Worm (Caenorhabditis elegans) whole organism, mixed stage, embryonic: ENCODE results near the gene F46G10.1.
A peak's percentile ranks its signal among the peaks of the same experiment; 100 is the strongest.

Source experiments
- M03D4.4 ChIP-seq: sonication (generic microtip); optimal IDR thresholded peaks from 2 replicates; lab custom pipeline; 2017; ENCODE audit warnings: mild to moderate bottlenecking, missing genetic modification characterization, missing compliant biosample characterization
- bed-3 ChIP-seq: fragments of 200-800 bp; sonication (Bioruptor generic); optimal IDR thresholded peaks from 3 replicates; lab custom pipeline; 2018; ENCODE audit warnings: mild to moderate bottlenecking, missing genetic modification characterization, moderate library complexity, missing compliant biosample characterization
- ceh-39 ChIP-seq: fragments of 150-350 bp; optimal IDR thresholded peaks from 2 replicates; lab custom pipeline; 2014; ENCODE audit warnings: missing biosample characterization, missing genetic modification characterization
- ceh-43 ChIP-seq: fragments of 200-800 bp; sonication (Bioruptor generic); optimal IDR thresholded peaks from 2 replicates; lab custom pipeline; 2018; ENCODE audit warnings: mild to moderate bottlenecking, missing genetic modification characterization, moderate library complexity, missing compliant biosample characterization
- ceh-83 ChIP-seq: fragments of 200-800 bp; sonication (Bioruptor generic); optimal IDR thresholded peaks from 2 replicates; lab custom pipeline; 2018; ENCODE audit warnings: mild to moderate bottlenecking, missing genetic modification characterization, missing compliant biosample characterization
- cnd-1 ChIP-seq: fragments of 200-800 bp; sonication (Bioruptor generic); optimal IDR thresholded peaks from 2 replicates; lab custom pipeline; 2018; ENCODE audit warnings: mild to moderate bottlenecking, missing genetic modification characterization, missing compliant biosample characterization
- drap-1 ChIP-seq: fragments of 200-800 bp; sonication (Bioruptor generic); optimal IDR thresholded peaks from 3 replicates; lab custom pipeline; 2018; ENCODE audit warnings: mild to moderate bottlenecking, missing genetic modification characterization, missing compliant biosample characterization
- elt-1 ChIP-seq: sonication (generic microtip); optimal IDR thresholded peaks from 2 replicates; lab custom pipeline; 2017; ENCODE audit warnings: missing genetic modification characterization, mild to moderate bottlenecking, missing compliant biosample characterization, antibody characterized with exemption, moderate library complexity, borderline replicate concordance; ENCODE audit not compliant: insufficient read depth
- elt-3 ChIP-seq: fragments of 150-350 bp; optimal IDR thresholded peaks from 2 replicates; lab custom pipeline; 2014; ENCODE audit warnings: missing biosample characterization, missing genetic modification characterization
- flh-1 ChIP-seq: fragments of 200-800 bp; sonication (Bioruptor generic); optimal IDR thresholded peaks from 2 replicates; lab custom pipeline; 2018; ENCODE audit warnings: mild to moderate bottlenecking, missing genetic modification characterization, moderate library complexity, missing compliant biosample characterization
- ham-2 ChIP-seq: fragments of 200-800 bp; sonication (Bioruptor generic); optimal IDR thresholded peaks from 2 replicates; lab custom pipeline; 2018; ENCODE audit warnings: mild to moderate bottlenecking, missing genetic modification characterization, missing compliant biosample characterization
- hlh-1 ChIP-seq: fragments of 150-350 bp; optimal IDR thresholded peaks from 2 replicates; lab custom pipeline; 2014; ENCODE audit warnings: missing biosample characterization, missing genetic modification reagents, missing genetic modification characterization
- lin-13 ChIP-seq: fragments of 150-350 bp; optimal IDR thresholded peaks from 2 replicates; lab custom pipeline; 2014; ENCODE audit warnings: missing biosample characterization, missing genetic modification characterization
- lin-32 ChIP-seq: fragments of 200-800 bp; sonication (Bioruptor generic); optimal IDR thresholded peaks from 2 replicates; lab custom pipeline; 2018; ENCODE audit warnings: mild to moderate bottlenecking, missing genetic modification characterization, missing compliant biosample characterization
- lsy-2 ChIP-seq: fragments of 150-350 bp; optimal IDR thresholded peaks from 2 replicates; lab custom pipeline; 2014; ENCODE audit warnings: missing biosample characterization, missing genetic modification characterization
- mab-5 ChIP-seq: fragments of 150-350 bp; optimal IDR thresholded peaks from 2 replicates; lab custom pipeline; 2014; ENCODE audit warnings: missing biosample characterization, missing genetic modification characterization
- mls-2 ChIP-seq: sonication (generic microtip); optimal IDR thresholded peaks from 2 replicates; lab custom pipeline; 2016; ENCODE audit warnings: mild to moderate bottlenecking, missing genetic modification characterization, moderate library complexity, missing compliant biosample characterization
- nhr-12 ChIP-seq: fragments of 150-350 bp; optimal IDR thresholded peaks from 2 replicates; lab custom pipeline; 2014; ENCODE audit warnings: missing biosample characterization, missing genetic modification characterization
- nhr-2 ChIP-seq: fragments of 150-350 bp; optimal IDR thresholded peaks from 2 replicates; lab custom pipeline; 2014; ENCODE audit warnings: missing biosample characterization, missing genetic modification characterization
- nhr-237 ChIP-seq: fragments of 150-350 bp; optimal IDR thresholded peaks from 2 replicates; lab custom pipeline; 2014; ENCODE audit warnings: missing biosample characterization, missing genetic modification characterization
- nhr-28 ChIP-seq: fragments of 150-350 bp; optimal IDR thresholded peaks from 2 replicates; lab custom pipeline; 2014; ENCODE audit warnings: missing biosample characterization, missing genetic modification characterization
- nhr-76 ChIP-seq: sonication (generic microtip); optimal IDR thresholded peaks from 2 replicates; lab custom pipeline; 2017; ENCODE audit warnings: missing biosample characterization, missing genetic modification characterization
- pha-4 ChIP-seq: fragments of 150-350 bp; optimal IDR thresholded peaks from 2 replicates; lab custom pipeline; 2018; ENCODE audit warnings: missing biosample characterization, missing genetic modification reagents, missing genetic modification characterization
- sem-2 ChIP-seq: fragments of 200-800 bp; sonication (Bioruptor generic); optimal IDR thresholded peaks from 2 replicates; lab custom pipeline; 2018; ENCODE audit warnings: mild to moderate bottlenecking, missing genetic modification characterization, missing compliant biosample characterization
- sptf-1 ChIP-seq: sonication (generic microtip); optimal IDR thresholded peaks from 2 replicates; lab custom pipeline; 2017; ENCODE audit warnings: mild to moderate bottlenecking, missing genetic modification characterization, moderate library complexity, missing compliant biosample characterization
- tbx-8 ChIP-seq: fragments of 200-800 bp; sonication (Bioruptor generic); optimal IDR thresholded peaks from 2 replicates; lab custom pipeline; 2018; ENCODE audit warnings: mild to moderate bottlenecking, missing genetic modification characterization, moderate library complexity, missing compliant biosample characterization
- unc-120 ChIP-seq: sonication (generic microtip); optimal IDR thresholded peaks from 2 replicates; lab custom pipeline; 2017; ENCODE audit warnings: missing genetic modification characterization, missing compliant biosample characterization; ENCODE audit not compliant: poor library complexity, severe bottlenecking
- unc-62 ChIP-seq: fragments of 150-350 bp; optimal IDR thresholded peaks from 2 replicates; lab custom pipeline; 2014; ENCODE audit warnings: missing biosample characterization, missing genetic modification reagents, missing genetic modification characterization
- zip-8 ChIP-seq: fragments of 150-350 bp; optimal IDR thresholded peaks from 2 replicates; lab custom pipeline; 2014; ENCODE audit warnings: missing biosample characterization, missing genetic modification characterization

The F46G10.1 gene

ce11 chrX:13357673-13358072, 46.1 kb upstream of the F46G10.1 start:
- TF ChIP-seq pha-4 (tag; lab: Kevin White, UChicago) (no peak), lsy-2 (no peak), unc-62 (GFP tag; lab: Kevin White, UChicago) (no peak), elt-1 (tag; lab: Kevin White, UChicago) (no peak), flh-1 (no peak), bed-3 (GFP tag; lab: Kevin White, UChicago) (no peak), nhr-12 (tag; lab: Kevin White, UChicago) (no peak), lin-13 (no peak), zip-8 (tag; lab: Kevin White, UChicago) (no peak), tbx-8 (no peak), M03D4.4 (no peak), nhr-76 (no peak), nhr-28 (no peak), elt-3 (no peak)

DNA sequence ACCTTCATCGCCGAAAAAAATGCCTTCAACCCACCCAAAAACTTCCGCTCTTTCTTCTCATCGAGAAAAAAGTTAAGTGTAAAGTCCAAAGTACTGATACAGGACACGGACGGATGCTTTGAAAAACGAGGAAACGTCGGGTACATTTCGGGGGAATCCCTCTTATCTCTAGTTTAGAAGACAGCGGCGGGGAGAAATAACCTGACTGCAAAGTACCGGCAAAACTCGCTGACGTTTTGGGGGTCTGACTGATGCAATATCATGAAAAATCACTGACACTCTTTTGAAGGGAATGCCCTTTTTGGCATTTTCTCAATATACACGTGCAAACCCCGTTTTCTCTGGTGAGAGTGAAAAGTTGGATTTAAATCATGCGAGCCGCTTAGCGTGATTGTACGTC, 44.9 kb upstream of the F46G10.1 start:
- TF ChIP-seq mls-2 (tag; lab: Kevin White, UChicago): no peak
- TF ChIP-seq mab-5 (tag; lab: Kevin White, UChicago): no peak
- TF ChIP-seq ceh-39: no peak
- no peak for TF ChIP-seq unc-62 (GFP tag; lab: Kevin White, UChicago)
- no peak for TF ChIP-seq sem-2 (GFP tag; lab: Kevin White, UChicago)
- TF ChIP-seq sptf-1 (tag; lab: Kevin White, UChicago): no peak
- TF ChIP-seq elt-1 (tag; lab: Kevin White, UChicago): no peak
- no peak for TF ChIP-seq cnd-1 (tag; lab: Kevin White, UChicago)
- no peak for TF ChIP-seq unc-120 (tag; lab: Kevin White, UChicago)
- no peak for TF ChIP-seq pha-4 (tag; lab: Kevin White, UChicago)
- TF ChIP-seq nhr-28: no peak
- no peak for TF ChIP-seq drap-1 (GFP tag; lab: Kevin White, UChicago)

- no peak for TF ChIP-seq ham-2 (GFP tag; lab: Kevin White, UChicago)
- no peak for TF ChIP-seq nhr-237 (tag; lab: Kevin White, UChicago)
- no peak for TF ChIP-seq tbx-8
- no peak for TF ChIP-seq nhr-2 (tag; lab: Kevin White, UChicago)
- TF ChIP-seq ceh-39: no peak
- no peak for TF ChIP-seq ceh-83
- TF ChIP-seq lsy-2: no peak
- no peak for TF ChIP-seq lin-32 (GFP tag; lab: Kevin White, UChicago)
- TF ChIP-seq bed-3 (GFP tag; lab: Kevin White, UChicago): no peak
- TF ChIP-seq mab-5 (tag; lab: Kevin White, UChicago): no peak
- TF ChIP-seq hlh-1: no peak
- TF ChIP-seq nhr-28: no peak
- no peak for TF ChIP-seq nhr-76
These were observed 43.3 kb upstream of the F46G10.1 start for ce11 chrX:13354672-13355407.

DNA sequence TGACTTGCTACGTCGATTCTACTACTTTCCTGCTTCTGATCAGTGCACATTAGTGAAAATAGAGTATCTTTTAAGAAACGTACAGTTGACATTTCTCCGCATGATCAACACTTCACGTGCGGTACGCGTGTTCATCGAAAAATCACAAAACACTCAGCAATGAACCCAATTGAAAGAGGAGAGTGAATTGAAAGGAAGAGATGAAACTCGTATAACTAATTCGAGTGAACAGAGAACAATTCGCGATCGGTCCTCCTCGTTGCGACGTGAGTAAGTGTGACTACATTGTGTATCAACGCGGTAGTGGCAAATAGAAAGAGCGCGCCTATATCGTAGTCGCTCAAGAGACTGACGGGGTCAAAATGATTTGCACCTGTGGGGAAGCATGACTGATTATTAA, 42.0 kb upstream of the F46G10.1 start:
- TF ChIP-seq pha-4 (tag; lab: Kevin White, UChicago): peak; percentile 18
- no peak for TF ChIP-seq ceh-43
- TF ChIP-seq elt-3: no peak
- TF ChIP-seq sem-2 (GFP tag; lab: Kevin White, UChicago): no peak
- TF ChIP-seq mls-2 (tag; lab: Kevin White, UChicago): no peak
- TF ChIP-seq ceh-83: no peak
- TF ChIP-seq, all 35 proteins: peak for 1

- TF ChIP-seq sptf-1 (tag; lab: Kevin White, UChicago) (no peak), lsy-2 (no peak), nhr-76 (no peak)
These were observed 40.6 kb upstream of the F46G10.1 start for ce11 chrX:13352164-13352563.
